Fruit fly (Drosophila melanogaster): ENCODE data around the gene CG33764.

DNA sequence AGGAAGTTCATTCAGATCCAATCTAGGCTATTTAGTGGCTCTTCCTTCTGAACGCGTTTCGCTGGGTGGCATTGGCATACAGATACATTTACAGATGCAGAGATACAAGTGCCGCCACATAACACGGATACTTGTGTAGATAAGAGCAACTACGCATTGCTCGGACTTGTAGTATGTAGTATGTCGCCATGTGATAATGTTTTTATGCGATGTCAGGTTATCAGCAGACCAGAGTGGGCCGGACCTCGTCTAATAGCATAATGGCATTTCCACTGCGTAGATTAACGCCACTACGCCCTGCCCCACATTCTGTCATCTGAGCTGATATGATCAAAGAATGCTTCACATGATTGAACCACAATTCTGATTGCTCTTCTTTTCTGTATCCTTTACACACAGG is 45.5 kb downstream of the CG33764 start:
- no peak for TF ChIP-seq EcR (GFP tag; optimal IDR thresholded peaks at IDR 0.05)
- no peak for TF ChIP-seq D1 (tag; optimal IDR thresholded peaks at IDR 0.05)
- no peak for TF ChIP-seq CG13204 (GFP tag; optimal IDR thresholded peaks at IDR 0.05)
- TF ChIP-seq CG8301 (tag; optimal IDR thresholded peaks at IDR 0.05): no peak
- TF ChIP-seq CG17806 (tag; optimal IDR thresholded peaks at IDR 0.05): no peak
- no peak for TF ChIP-seq CG15710 (tag; optimal IDR thresholded peaks at IDR 0.05)
- no peak for TF ChIP-seq CG32121 (GFP tag; IDR thresholded peaks at IDR 0.05)
- no peak for TF ChIP-seq Pif1B (GFP tag; optimal IDR thresholded peaks at IDR 0.05)
- TF ChIP-seq Ets98B (GFP tag; IDR thresholded peaks at IDR 0.05): no peak
- TF ChIP-seq fd96Ca (GFP tag; IDR thresholded peaks at IDR 0.05): no peak
- TF ChIP-seq rn (GFP tag; IDR thresholded peaks at IDR 0.05): no peak
- TF ChIP-seq Snoo (tag; optimal IDR thresholded peaks at IDR 0.05): no peak
